Worm (Caenorhabditis elegans) whole organism, young adult: ENCODE data around the gene F10G7.10.

Source experiments
- B0019.2 ChIP-seq: fragments of 200-800 bp; sonication (Bioruptor generic); conservative IDR thresholded peaks from 2 replicates; pipeline ENCODE4 v1.3.6; 2022; ENCODE audit warnings: missing genetic modification reagents, missing genetic modification characterization, missing compliant biosample characterization
- C17E4.6 ChIP-seq: fragments of 200-800 bp; sonication (Bioruptor generic); IDR thresholded peaks from 2 replicates; pipeline ENCODE4 v1.3.6; 2022; ENCODE audit warnings: missing genetic modification reagents, missing genetic modification characterization, missing compliant biosample characterization
- F10E7.11 ChIP-seq: sonication (generic microtip); optimal IDR thresholded peaks from 2 replicates; lab custom pipeline; 2017; ENCODE audit warnings: mild to moderate bottlenecking, missing genetic modification characterization, moderate library complexity, missing compliant biosample characterization
- F23B12.7 ChIP-seq: sonication (generic microtip); optimal IDR thresholded peaks from 2 replicates; lab custom pipeline; 2017; ENCODE audit warnings: missing genetic modification characterization, mild to moderate bottlenecking, missing compliant biosample characterization, antibody characterized with exemption, moderate library complexity; ENCODE audit not compliant: insufficient read depth
- F52B5.7 ChIP-seq: sonication (generic microtip); optimal IDR thresholded peaks from 2 replicates; lab custom pipeline; 2016; ENCODE audit warnings: mild to moderate bottlenecking, missing genetic modification characterization, missing compliant biosample characterization
- F57C9.4 ChIP-seq: sonication (generic microtip); optimal IDR thresholded peaks from 2 replicates; lab custom pipeline; 2017; ENCODE audit warnings: mild to moderate bottlenecking, missing genetic modification characterization, missing compliant biosample characterization
- K11D2.4 ChIP-seq: fragments of 200-800 bp; sonication (Bioruptor generic); IDR thresholded peaks from 2 replicates; pipeline ENCODE4 v1.3.6; 2022; ENCODE audit warnings: missing genetic modification reagents, missing genetic modification characterization, missing compliant biosample characterization
- T26A5.8 ChIP-seq: sonication (generic microtip); optimal IDR thresholded peaks from 2 replicates; lab custom pipeline; 2016; ENCODE audit warnings: missing genetic modification characterization, missing compliant biosample characterization
- ZK185.1 ChIP-seq: sonication (generic microtip); optimal IDR thresholded peaks from 2 replicates; lab custom pipeline; 2016; ENCODE audit warnings: mild to moderate bottlenecking, missing genetic modification characterization, missing compliant biosample characterization; ENCODE audit not compliant: poor library complexity, severe bottlenecking
- ama-1 ChIP-seq, 3 experiments: fragments of 150-350 bp in 1 of 3; sonication (generic microtip) in 2 of 3; optimal IDR thresholded peaks; 2 replicates each; lab custom pipeline; 2014 to 2018; ENCODE audit warnings: missing biosample characterization in 2 of 3, missing genetic modification characterization in 2 of 3, missing genetic modification reagents in 2 of 3
- aptf-2 ChIP-seq: fragments of 200-800 bp; sonication (Bioruptor generic); conservative IDR thresholded peaks from 2 replicates; pipeline ENCODE4 v1.3.6; 2022; ENCODE audit warnings: missing genetic modification reagents, missing genetic modification characterization, missing compliant biosample characterization
- cebp-2 ChIP-seq: fragments of 200-800 bp; sonication (Bioruptor generic); IDR thresholded peaks from 2 replicates; pipeline ENCODE4 v1.3.6; 2022; ENCODE audit warnings: missing genetic modification characterization, missing compliant biosample characterization
- ceh-100 ChIP-seq: fragments of 200-800 bp; sonication (Bioruptor generic); IDR thresholded peaks from 2 replicates; pipeline ENCODE4 v1.3.6; 2022; ENCODE audit warnings: missing genetic modification reagents, missing genetic modification characterization, missing compliant biosample characterization
- chd-7 ChIP-seq: sonication (generic microtip); optimal IDR thresholded peaks from 2 replicates; lab custom pipeline; 2016; ENCODE audit warnings: mild to moderate bottlenecking, missing genetic modification characterization, moderate library complexity, missing compliant biosample characterization
- die-1 ChIP-seq: sonication (generic microtip); optimal IDR thresholded peaks from 2 replicates; lab custom pipeline; 2016; ENCODE audit warnings: missing genotype, mild to moderate bottlenecking, missing genetic modification characterization, missing compliant biosample characterization
- efl-1 ChIP-seq: fragments of 150-350 bp; optimal IDR thresholded peaks from 2 replicates; lab custom pipeline; 2014; ENCODE audit warnings: missing biosample characterization, missing genetic modification reagents, missing genetic modification characterization
- egl-44 ChIP-seq: fragments of 200-800 bp; sonication (Bioruptor generic); IDR thresholded peaks from 2 replicates; pipeline ENCODE4 v1.3.6; 2022; ENCODE audit warnings: missing genetic modification reagents, missing genetic modification characterization, missing compliant biosample characterization
- ekl-4 ChIP-seq: fragments of 200-800 bp; sonication (Bioruptor generic); IDR thresholded peaks from 2 replicates; pipeline ENCODE4 v1.3.6; 2022; ENCODE audit warnings: missing genetic modification reagents, missing genetic modification characterization, missing compliant biosample characterization
- ets-4 ChIP-seq: fragments of 200-800 bp; sonication (Bioruptor generic); optimal IDR thresholded peaks from 2 replicates; lab custom pipeline; 2018; ENCODE audit warnings: mild to moderate bottlenecking, missing genetic modification characterization, missing compliant biosample characterization
- hlh-12 ChIP-seq: sonication (generic microtip); optimal IDR thresholded peaks from 2 replicates; lab custom pipeline; 2016; ENCODE audit warnings: missing genetic modification characterization, missing compliant biosample characterization
- lag-1 ChIP-seq: fragments of 200-800 bp; sonication (Bioruptor generic); IDR thresholded peaks from 2 replicates; pipeline ENCODE4 v1.3.6; 2022; ENCODE audit warnings: missing genetic modification reagents, missing genetic modification characterization, missing compliant biosample characterization
- let-526 ChIP-seq: fragments of 200-800 bp; sonication (Bioruptor generic); IDR thresholded peaks from 2 replicates; pipeline ENCODE4 v1.3.6; 2022; ENCODE audit warnings: missing genetic modification reagents, missing genetic modification characterization, missing compliant biosample characterization
- lin-40 ChIP-seq: sonication (generic microtip); optimal IDR thresholded peaks from 2 replicates; lab custom pipeline; 2016; ENCODE audit warnings: missing genetic modification characterization, mild to moderate bottlenecking, missing compliant biosample characterization, missing genotype, missing genetic modification reagents
- madf-3 ChIP-seq: fragments of 200-800 bp; sonication (Bioruptor generic); IDR thresholded peaks from 2 replicates; pipeline ENCODE4 v1.3.6; 2022; ENCODE audit warnings: missing genetic modification reagents, missing genetic modification characterization, missing compliant biosample characterization
- nfya-2 ChIP-seq: fragments of 200-800 bp; sonication (Bioruptor generic); IDR thresholded peaks from 2 replicates; pipeline ENCODE4 v1.3.6; 2022; ENCODE audit warnings: missing genetic modification reagents, missing genetic modification characterization, missing compliant biosample characterization
- nfyb-1 ChIP-seq: fragments of 200-800 bp; sonication (Bioruptor generic); IDR thresholded peaks from 2 replicates; pipeline ENCODE4 v1.3.6; 2022; ENCODE audit warnings: missing genetic modification reagents, missing genetic modification characterization, missing compliant biosample characterization
- nhr-120 ChIP-seq: fragments of 200-800 bp; sonication (Bioruptor generic); IDR thresholded peaks from 2 replicates; pipeline ENCODE4 v1.3.6; 2022; ENCODE audit warnings: missing genetic modification characterization, missing compliant biosample characterization
- nhr-179 ChIP-seq: sonication (generic microtip); optimal IDR thresholded peaks from 2 replicates; lab custom pipeline; 2016; ENCODE audit warnings: mild to moderate bottlenecking, missing genetic modification characterization, missing compliant biosample characterization
- pbrm-1 ChIP-seq: fragments of 200-800 bp; sonication (Bioruptor generic); IDR thresholded peaks from 2 replicates; pipeline ENCODE4 v1.3.6; 2022; ENCODE audit warnings: missing genetic modification reagents, missing genetic modification characterization, missing compliant biosample characterization
- snpc-1.1 ChIP-seq: sonication (generic microtip); optimal IDR thresholded peaks from 2 replicates; lab custom pipeline; 2017; ENCODE audit warnings: missing genetic modification characterization, mild to moderate bottlenecking, missing compliant biosample characterization, antibody characterized with exemption, moderate library complexity, missing genotype, missing genetic modification reagents; ENCODE audit not compliant: insufficient read depth
- snpc-1.3 ChIP-seq: sonication (generic microtip); optimal IDR thresholded peaks from 2 replicates; lab custom pipeline; 2017; ENCODE audit warnings: missing genetic modification characterization, mild to moderate bottlenecking, missing compliant biosample characterization, antibody characterized with exemption, moderate library complexity, missing genotype, missing genetic modification reagents; ENCODE audit not compliant: insufficient read depth
- snpc-4 ChIP-seq, 5 experiments: fragments of 150-350 bp in 1 of 5; sonication (generic microtip) in 4 of 5; optimal IDR thresholded peaks; 2 replicates each; lab custom pipeline; 2014 to 2018; ENCODE audit warnings: missing genetic modification characterization in 5 of 5, missing biosample characterization in 3 of 5, antibody characterized with exemption in 2 of 5, mild to moderate bottlenecking in 2 of 5, missing compliant biosample characterization in 2 of 5, missing genotype in 2 of 5, moderate library complexity in 2 of 5, missing genetic modification reagents in 1 of 5
- somi-1 ChIP-seq: fragments of 200-800 bp; sonication (Bioruptor generic); optimal IDR thresholded peaks from 2 replicates; lab custom pipeline; 2018; ENCODE audit warnings: mild to moderate bottlenecking, missing genetic modification characterization, missing compliant biosample characterization
- sptf-2 ChIP-seq: fragments of 200-800 bp; sonication (Bioruptor generic); optimal IDR thresholded peaks from 2 replicates; lab custom pipeline; 2018; ENCODE audit warnings: mild to moderate bottlenecking, missing genetic modification characterization, missing compliant biosample characterization
- tbp1 ChIP-seq: fragments of 200-800 bp; sonication (Bioruptor generic); optimal IDR thresholded peaks from 2 replicates; lab custom pipeline; 2018; ENCODE audit warnings: mild to moderate bottlenecking, missing genetic modification characterization, missing compliant biosample characterization
- tlf-1 ChIP-seq: fragments of 200-800 bp; sonication (Bioruptor generic); optimal IDR thresholded peaks from 2 replicates; lab custom pipeline; 2018; ENCODE audit warnings: mild to moderate bottlenecking, missing genetic modification characterization, missing compliant biosample characterization
- unc-130 ChIP-seq: sonication (generic microtip); optimal IDR thresholded peaks from 2 replicates; lab custom pipeline; 2016; ENCODE audit warnings: missing genetic modification reagents, missing genetic modification characterization, missing compliant biosample characterization
- unc-62 ChIP-seq: fragments of 150-350 bp; optimal IDR thresholded peaks from 2 replicates; lab custom pipeline; 2014; ENCODE audit warnings: missing biosample characterization, missing genetic modification reagents, missing genetic modification characterization
- zfh-2 ChIP-seq: fragments of 200-800 bp; sonication (Bioruptor generic); conservative IDR thresholded peaks from 2 replicates; pipeline ENCODE4 v1.3.6; 2022; ENCODE audit warnings: missing genetic modification reagents, missing genetic modification characterization, missing compliant biosample characterization
- zim-3 ChIP-seq: sonication (generic microtip); optimal IDR thresholded peaks from 2 replicates; lab custom pipeline; 2017; ENCODE audit warnings: mild to moderate bottlenecking, missing genetic modification characterization, moderate library complexity, missing compliant biosample characterization
- ztf-18 ChIP-seq: sonication (generic microtip); optimal IDR thresholded peaks from 2 replicates; lab custom pipeline; 2016; ENCODE audit warnings: missing genotype, mild to moderate bottlenecking, missing genetic modification characterization, missing compliant biosample characterization
- ztf-22 ChIP-seq: fragments of 200-800 bp; sonication (Bioruptor generic); optimal IDR thresholded peaks from 2 replicates; lab custom pipeline; 2018; ENCODE audit warnings: mild to moderate bottlenecking, missing genetic modification characterization, moderate library complexity, missing compliant biosample characterization
- ztf-25 ChIP-seq: fragments of 200-800 bp; sonication (Bioruptor generic); IDR thresholded peaks from 2 replicates; pipeline ENCODE4 v1.3.6; 2022; ENCODE audit warnings: missing genetic modification reagents, missing genetic modification characterization, missing compliant biosample characterization
- ztf-26 ChIP-seq: sonication (generic microtip); optimal IDR thresholded peaks from 2 replicates; lab custom pipeline; 2017; ENCODE audit warnings: missing genetic modification characterization, missing compliant biosample characterization
- ztf-3 ChIP-seq: fragments of 200-800 bp; sonication (Bioruptor generic); optimal IDR thresholded peaks from 2 replicates; lab custom pipeline; 2018; ENCODE audit warnings: mild to moderate bottlenecking, missing genetic modification characterization, missing compliant biosample characterization
- ztf-6 ChIP-seq: fragments of 200-800 bp; sonication (Bioruptor generic); IDR thresholded peaks from 2 replicates; pipeline ENCODE4 v1.3.6; 2022; ENCODE audit warnings: missing genetic modification reagents, missing genetic modification characterization, missing compliant biosample characterization

Gene F10G7.10

ce11 chrII:4771282-4771681 lies 45.2 kb upstream of the F10G7.10 start, which contains the start of gene F26G1.5:
Gene F26G1.5 (minus strand): TSS chrII:4771382.
- TF ChIP-seq ceh-100 (GFP tag; lab: Robert Waterston, UW) (no peak), nfyb-1 (GFP tag; lab: Robert Waterston, UW) (no peak), T26A5.8 (tag; lab: Kevin White, UChicago) (no peak), ekl-4 (GFP tag; lab: Robert Waterston, UW) (no peak), F10E7.11 (tag; lab: Kevin White, UChicago) (no peak), snpc-4 (GFP tag; optimal IDR thresholded peaks at IDR 0.05; lab: Kevin White, UChicago) (no peak), snpc-4 (tag; optimal IDR thresholded peaks at IDR 0.05; lab: Kevin White, UChicago) (no peak), tbp1 (no peak), let-526 (GFP tag; lab: Robert Waterston, UW) (no peak), lin-40 (tag; lab: Kevin White, UChicago) (no peak), unc-62 (GFP tag; lab: Kevin White, UChicago) (no peak), madf-3 (GFP tag; lab: Robert Waterston, UW) (no peak), K11D2.4 (GFP tag; lab: Robert Waterston, UW) (no peak), F52B5.7 (tag; lab: Kevin White, UChicago) (no peak), ama-1 (optimal IDR thresholded peaks at IDR 0.05; lab: Kevin White, UChicago) (no peak), ama-1 (GFP tag; optimal IDR thresholded peaks at IDR 0.05; lab: Kevin White, UChicago) (no peak), egl-44 (no peak), ztf-26 (no peak), zfh-2 (GFP tag; lab: Robert Waterston, UW) (no peak), snpc-1.3 (tag; lab: Kevin White, UChicago) (no peak), somi-1 (GFP tag; lab: Kevin White, UChicago) (no peak), sptf-2 (GFP tag; lab: Kevin White, UChicago) (no peak)

ce11 chrII:4769886-4770285 lies 43.8 kb upstream of the F10G7.10 start:
- TF ChIP-seq ceh-100 (GFP tag; lab: Robert Waterston, UW) = no peak
- TF ChIP-seq tlf-1 = no peak
- no peak for TF ChIP-seq nhr-120
- no peak for TF ChIP-seq B0019.2 (GFP tag; lab: Robert Waterston, UW)
- TF ChIP-seq let-526 (GFP tag; lab: Robert Waterston, UW) = no peak
- TF ChIP-seq lag-1 (GFP tag; lab: Robert Waterston, UW) = no peak
- no peak for TF ChIP-seq ztf-25 (GFP tag; lab: Robert Waterston, UW)
- no peak for TF ChIP-seq cebp-2
- TF ChIP-seq ZK185.1 (tag; lab: Kevin White, UChicago) = no peak
- no peak for TF ChIP-seq nfya-2 (GFP tag; lab: Robert Waterston, UW)
- no peak for TF ChIP-seq ztf-18 (tag; lab: Kevin White, UChicago)
- no peak for TF ChIP-seq unc-130
- peak; percentile 5 for TF ChIP-seq ztf-22 (GFP tag; lab: Kevin White, UChicago)
- no peak for TF ChIP-seq zfh-2 (GFP tag; lab: Robert Waterston, UW)
- TF ChIP-seq snpc-4 (GFP tag; optimal IDR thresholded peaks at IDR 0.05; lab: Kevin White, UChicago) = no peak
- no peak for TF ChIP-seq snpc-4 (tag; optimal IDR thresholded peaks at IDR 0.05; lab: Kevin White, UChicago)
- TF ChIP-seq F23B12.7 (tag; lab: Kevin White, UChicago) = no peak
- no peak for TF ChIP-seq ztf-6 (GFP tag; lab: Robert Waterston, UW)
- no peak for TF ChIP-seq zim-3 (tag; lab: Kevin White, UChicago)
- TF ChIP-seq ekl-4 (GFP tag; lab: Robert Waterston, UW) = no peak
- no peak for TF ChIP-seq hlh-12
- TF ChIP-seq F57C9.4 (tag; lab: Kevin White, UChicago) = no peak
- no peak for TF ChIP-seq chd-7 (tag; lab: Kevin White, UChicago)
- no peak for TF ChIP-seq C17E4.6 (GFP tag; lab: Robert Waterston, UW)
- peak; percentile 65 for TF ChIP-seq ets-4 (GFP tag; lab: Kevin White, UChicago)
- TF ChIP-seq efl-1 (GFP tag; lab: Kevin White, UChicago) = no peak
- no peak for TF ChIP-seq die-1 (tag; lab: Kevin White, UChicago)
- TF ChIP-seq nhr-179 = no peak
- no peak for TF ChIP-seq pbrm-1 (GFP tag; lab: Robert Waterston, UW)
- TF ChIP-seq unc-62 (GFP tag; lab: Kevin White, UChicago) = peak; percentile 55
- no peak for TF ChIP-seq T26A5.8 (tag; lab: Kevin White, UChicago)
- no peak for TF ChIP-seq snpc-1.1 (tag; lab: Kevin White, UChicago)
- no peak for TF ChIP-seq ztf-3
- TF ChIP-seq aptf-2 (GFP tag; lab: Robert Waterston, UW) = no peak
